Fruit fly (Drosophila melanogaster): ENCODE results near the gene CG14961.

CG14961 gene

dm6 chr3L:3339695-3340226 is 9.9 kb downstream of the CG14961 start:
- TF ChIP-seq noc (tag; optimal IDR thresholded peaks at IDR 0.05) = no peak

DNA sequence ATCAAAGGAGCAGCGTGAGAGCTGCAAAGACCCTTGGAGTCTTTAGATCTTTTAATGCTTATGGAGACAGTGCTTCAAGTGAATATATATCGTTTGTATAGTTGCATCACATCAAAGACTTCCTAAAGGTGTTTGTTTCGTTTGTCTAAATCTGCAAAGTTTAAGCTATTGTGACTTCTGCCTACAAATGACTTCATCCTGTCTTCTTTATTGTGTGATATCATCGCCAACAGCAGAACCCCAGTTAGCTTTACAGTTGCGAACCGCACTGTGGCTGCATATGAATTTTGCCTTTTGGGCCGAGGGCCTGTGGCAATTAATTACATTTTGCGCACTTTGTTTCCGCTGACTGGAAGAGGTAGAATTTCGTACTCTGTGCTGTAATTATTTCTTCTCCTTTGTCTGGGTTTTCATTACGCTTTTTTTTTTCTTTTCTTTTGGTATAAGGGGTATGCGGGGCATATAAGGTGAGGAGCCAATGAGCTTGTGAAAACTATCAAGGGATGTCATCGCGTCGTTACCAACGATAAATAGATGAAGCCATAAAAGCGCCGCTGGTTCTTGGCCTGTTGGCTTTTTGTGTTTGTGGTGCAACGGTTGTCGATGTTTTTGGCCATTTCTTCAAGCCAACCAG is 12.6 kb downstream of the CG14961 start:
- no peak for TF ChIP-seq noc (tag; optimal IDR thresholded peaks at IDR 0.05)

DNA sequence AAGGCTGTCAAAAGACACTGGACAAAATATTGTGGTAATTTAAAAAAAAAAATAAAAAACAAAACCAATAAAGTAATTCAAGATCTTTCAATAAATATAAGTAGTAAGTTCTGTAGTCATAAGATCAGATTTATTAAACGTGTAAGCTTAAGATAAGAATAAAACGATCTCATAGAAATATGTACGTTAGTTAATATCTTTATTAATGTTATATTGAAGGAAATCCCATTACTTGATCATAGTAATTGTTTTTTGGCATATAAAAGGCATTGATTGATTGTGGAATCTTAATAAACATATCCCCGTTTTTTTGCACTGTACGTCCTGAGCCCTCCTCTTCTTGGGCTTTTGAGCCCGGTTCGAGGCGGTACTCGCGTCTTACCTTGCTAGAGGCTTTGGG is 13.4 kb downstream of the CG14961 start:
- TF ChIP-seq noc (tag; optimal IDR thresholded peaks at IDR 0.05) = peak; percentile 29

DNA sequence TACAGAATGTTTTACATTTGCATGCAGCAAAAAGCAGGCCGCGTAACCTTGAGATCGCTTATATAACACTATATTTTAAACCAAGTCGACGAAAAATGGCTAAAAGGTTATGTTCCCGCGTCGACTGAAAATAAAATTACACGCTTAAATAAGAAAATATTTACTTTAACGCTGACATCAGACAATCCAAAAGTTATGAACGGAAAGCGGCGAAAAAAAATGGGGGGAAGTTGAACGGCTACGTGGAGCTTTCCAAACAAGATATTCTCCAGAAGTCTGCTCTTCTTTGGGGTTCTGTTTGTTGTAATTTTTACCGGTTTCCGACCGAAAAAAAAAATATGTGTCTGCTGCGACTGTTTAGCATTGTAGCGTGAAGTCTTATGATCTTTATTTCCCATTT is 14.7 kb downstream of the CG14961 start:
- TF ChIP-seq noc (tag; optimal IDR thresholded peaks at IDR 0.05) = no peak

DNA sequence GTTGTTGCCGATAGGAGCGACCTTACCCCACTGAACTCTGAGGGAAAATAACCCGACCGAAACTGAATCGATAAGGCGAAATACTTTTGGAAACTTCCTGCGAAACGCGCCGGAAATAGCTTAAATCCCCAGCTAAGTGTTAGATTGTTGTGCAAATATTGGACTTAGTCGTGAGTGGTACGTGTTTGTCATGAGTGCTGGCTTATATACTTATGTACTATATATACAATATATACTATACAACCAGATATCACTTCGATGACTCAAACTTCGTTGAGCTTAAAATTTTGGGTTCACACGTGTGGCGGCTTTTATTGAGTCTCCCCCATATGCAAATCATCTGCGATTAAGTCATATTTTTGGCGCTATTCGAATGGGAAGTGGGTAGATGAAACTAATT is 16.4 kb downstream of the CG14961 start:
- TF ChIP-seq noc (tag; optimal IDR thresholded peaks at IDR 0.05) = no peak

- peak; percentile 23 for TF ChIP-seq noc (tag; optimal IDR thresholded peaks at IDR 0.05)
These were observed 19.3 kb downstream of the CG14961 start for dm6 chr3L:3348956-3349824.

DNA sequence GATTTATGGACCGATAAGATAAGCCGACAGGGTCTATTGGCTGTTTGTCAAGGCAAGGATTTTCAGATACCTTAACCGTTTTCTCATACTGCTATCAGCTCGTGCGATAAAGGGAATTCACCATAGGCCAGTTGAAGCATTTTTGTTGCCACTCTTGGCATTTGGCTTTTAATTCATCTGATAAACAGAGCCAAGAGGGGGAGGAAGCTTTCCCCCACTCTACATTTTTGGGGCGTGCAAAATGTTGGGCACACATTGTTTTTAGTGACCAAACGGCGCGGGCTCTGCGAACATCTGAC is 19.9 kb downstream of the CG14961 start:
- TF ChIP-seq noc (tag; optimal IDR thresholded peaks at IDR 0.05) = no peak

dm6 chr3L:3350572-3351343 is 20.9 kb downstream of the CG14961 start:
- peak; percentile 64 for TF ChIP-seq noc (tag; optimal IDR thresholded peaks at IDR 0.05)

- no peak for TF ChIP-seq noc (tag; optimal IDR thresholded peaks at IDR 0.05)
These were observed 22.0 kb downstream of the CG14961 start for dm6 chr3L:3351814-3352359.

dm6 chr3L:3352516-3352915 is 22.7 kb downstream of the CG14961 start:
- no peak for TF ChIP-seq noc (tag; optimal IDR thresholded peaks at IDR 0.05)

- TF ChIP-seq noc (tag; optimal IDR thresholded peaks at IDR 0.05) = no peak
These were observed 23.4 kb downstream of the CG14961 start for dm6 chr3L:3353297-3353696.

DNA sequence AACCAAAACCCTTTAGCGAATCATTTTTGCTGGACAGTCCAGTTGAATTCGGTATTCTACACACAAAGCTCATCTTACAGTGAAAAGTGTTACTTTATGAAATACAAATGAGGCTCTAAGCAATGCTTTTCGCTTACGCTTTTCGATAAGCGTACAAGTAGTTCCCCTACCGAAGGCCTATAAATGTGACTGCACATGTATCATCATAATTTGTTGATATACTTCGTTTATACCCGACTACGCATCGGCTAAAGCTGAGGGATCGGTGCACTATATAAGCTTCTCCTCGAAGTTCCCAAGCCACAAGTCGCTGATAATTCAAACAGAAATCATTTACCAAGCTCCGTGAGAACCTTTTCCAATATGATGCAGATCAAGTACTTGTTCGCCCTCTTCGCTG is 39.4 kb downstream of the CG14961 start, which contains the start of gene Drs:
TSS of gene Drs (plus strand) at position 301 of the 400 bp plus-strand sequence.
- no peak for TF ChIP-seq noc (tag; optimal IDR thresholded peaks at IDR 0.05)

DNA sequence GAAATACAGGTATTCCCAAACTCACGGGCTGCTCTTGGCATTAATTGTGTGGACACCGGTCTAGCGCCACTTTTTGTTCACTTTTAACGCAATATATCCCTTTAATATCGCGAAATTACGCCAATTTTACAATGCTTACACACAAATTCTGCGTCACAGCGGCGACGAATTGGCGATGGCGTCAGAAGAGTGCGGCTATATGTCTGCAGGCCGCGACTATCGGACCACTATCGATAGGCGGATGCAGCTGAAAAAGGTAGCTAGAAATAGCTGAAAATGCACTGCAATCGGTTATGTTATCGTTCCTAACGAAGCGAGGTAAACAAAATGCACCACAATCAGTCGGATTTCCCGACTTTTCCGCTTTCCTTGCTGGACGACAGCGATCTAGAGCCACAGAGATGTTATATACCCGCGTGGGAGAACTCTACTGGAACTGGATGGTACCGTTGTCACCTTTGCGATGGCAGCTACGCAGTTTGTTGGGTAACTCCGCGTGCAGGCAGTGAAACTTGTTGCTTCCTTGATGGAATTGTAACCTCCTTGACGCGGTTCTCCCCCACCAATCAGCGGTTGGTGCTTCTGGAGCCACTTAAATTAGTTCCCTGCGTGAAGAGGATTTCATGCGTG is 44.2 kb downstream of the CG14961 start, which contains the start of the genes Ythdc1 and CG12010:
TSS of gene Ythdc1 (minus strand) at position 177 of the 630 bp plus-strand sequence.
TSS of gene CG12010 (plus strand) at position 289 of the 630 bp plus-strand sequence.
- TF ChIP-seq noc (tag; optimal IDR thresholded peaks at IDR 0.05) = no peak

DNA sequence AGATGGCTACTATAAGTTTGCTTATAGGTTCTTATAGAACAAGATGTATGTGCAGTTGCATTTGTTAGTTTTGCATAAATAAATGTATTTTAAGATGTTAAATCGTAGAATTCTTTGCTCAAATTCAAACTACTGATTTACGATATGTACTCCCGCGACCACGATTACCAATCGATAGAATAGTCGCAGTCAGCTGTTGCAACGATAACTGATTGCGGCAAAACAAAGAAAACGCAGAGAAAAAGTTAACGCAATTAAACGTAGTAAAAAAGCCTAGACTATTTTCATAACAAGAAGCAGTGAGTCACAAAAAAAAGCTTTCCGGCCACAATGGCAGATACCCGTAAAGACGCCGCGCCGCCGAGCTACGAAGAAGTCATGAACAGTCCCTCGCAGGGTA is 46.7 kb downstream of the CG14961 start, which contains the start of gene CG12012:
TSS of gene CG12012 (plus strand) at position 207 of the 400 bp plus-strand sequence.
- TF ChIP-seq noc (tag; optimal IDR thresholded peaks at IDR 0.05) = no peak

dm6 chr3L:3377247-3377964 is 47.5 kb downstream of the CG14961 start:
- no peak for TF ChIP-seq noc (tag; optimal IDR thresholded peaks at IDR 0.05)
